Worm (Caenorhabditis elegans): ENCODE data around the gene Y38H8A.12.
"Not testable (repeated sequence)": the region's sequence is repeated elsewhere in the genome, so short reads cannot be mapped to it uniquely, and the experiment has no call there.

Y38H8A.12 gene

ce11 chrIV:13453509-13453908 lies 7.3 kb downstream of the Y38H8A.12 start:
- no peak for TF ChIP-seq snpc-4 (GFP tag; optimal IDR thresholded peaks at IDR 0.05)
- peak in 1 of 4 experiments; percentile 39 for TF ChIP-seq snpc-4 (tag; optimal IDR thresholded peaks at IDR 0.05)
- TF ChIP-seq D2030.7 (GFP tag; IDR thresholded peaks at IDR 0.05): no peak
- TF ChIP-seq ztf-18 (tag; optimal IDR thresholded peaks at IDR 0.05): peak; percentile 18
- peak; percentile 75 to 93 for TF ChIP-seq let-607 (tag; optimal IDR thresholded peaks at IDR 0.05)
- peak; percentile 88 for TF ChIP-seq mcd-1 (GFP tag; IDR thresholded peaks at IDR 0.05)
- no peak for TF ChIP-seq sea-2 (GFP tag; IDR thresholded peaks at IDR 0.05)
- no peak for TF ChIP-seq B0019.2 (GFP tag; conservative IDR thresholded peaks at IDR 0.05)
- no peak for TF ChIP-seq attf-3 (GFP tag; conservative IDR thresholded peaks at IDR 0.05)
- TF ChIP-seq hmg-20 (GFP tag; IDR thresholded peaks at IDR 0.05): no peak
- TF ChIP-seq hlh-12 (tag; optimal IDR thresholded peaks at IDR 0.05): no peak
- no peak for TF ChIP-seq unc-130 (GFP tag; optimal IDR thresholded peaks at IDR 0.05)

- no peak for TF ChIP-seq lsy-27 (tag; optimal IDR thresholded peaks at IDR 0.05; ENCODE audit: borderline replicate concordance, insufficient read depth)
- peak; percentile 42 for TF ChIP-seq F33H1.4 (GFP tag; IDR thresholded peaks at IDR 0.05)
- TF ChIP-seq hmg-20 (GFP tag; IDR thresholded peaks at IDR 0.05): no peak
- no peak for TF ChIP-seq egl-18 (GFP tag; IDR thresholded peaks at IDR 0.05)
- TF ChIP-seq ceh-100 (GFP tag; IDR thresholded peaks at IDR 0.05): no peak
- peak; percentile 84 for TF ChIP-seq aptf-2 (GFP tag; conservative IDR thresholded peaks at IDR 0.05)
- TF ChIP-seq lsl-1 (GFP tag; optimal IDR thresholded peaks at IDR 0.05): peak; percentile 59
- TF ChIP-seq dpl-1 (GFP tag; optimal IDR thresholded peaks at IDR 0.05): peak; percentile 30
- peak; percentile 71 for TF ChIP-seq madf-6 (GFP tag; IDR thresholded peaks at IDR 0.05)
- peak; percentile 32 for TF ChIP-seq him-1 (tag; optimal IDR thresholded peaks at IDR 0.05)
- TF ChIP-seq xnd-1 (tag; optimal IDR thresholded peaks at IDR 0.05): peak; percentile 67
- no peak for TF ChIP-seq snpc-4 (GFP tag; optimal IDR thresholded peaks at IDR 0.05)
- peak in 1 of 4 experiments; percentile 22 for TF ChIP-seq snpc-4 (tag; optimal IDR thresholded peaks at IDR 0.05)
- TF ChIP-seq attf-6 (GFP tag; IDR thresholded peaks at IDR 0.05): peak; percentile 33; the same call in 1 of the 2 replicates
- TF ChIP-seq efl-1 (GFP tag; optimal IDR thresholded peaks at IDR 0.05): peak; percentile 71
- TF ChIP-seq tlf-1 (GFP tag; optimal IDR thresholded peaks at IDR 0.05): peak; percentile 34
- TF ChIP-seq madf-8 (GFP tag; conservative IDR thresholded peaks at IDR 0.05): 0 out of 2 replicates have a peak, but pooled peaks have one; percentile 38
- TF ChIP-seq ceh-91 (GFP tag; IDR thresholded peaks at IDR 0.05): peak; percentile 32; the same call in 1 of the 2 replicates
- TF ChIP-seq lin-54 (GFP tag; optimal IDR thresholded peaks at IDR 0.05): peak; percentile 15
- TF ChIP-seq madf-10 (tag; optimal IDR thresholded peaks at IDR 0.05): no peak
Observed at ce11 chrIV:13450740-13451139, 10.0 kb downstream of the Y38H8A.12 start.

ce11 chrIV:13445275-13445674 lies 15.5 kb downstream of the Y38H8A.12 start, which contains the start of gene mam-3:
Gene mam-3 (minus strand): TSS chrIV:13445375.
- TF ChIP-seq C17E4.6 (GFP tag; IDR thresholded peaks at IDR 0.05): no peak
- TF ChIP-seq ceh-91 (GFP tag; IDR thresholded peaks at IDR 0.05): no peak
- no peak for TF ChIP-seq bed-1 (GFP tag; IDR thresholded peaks at IDR 0.05)
- TF ChIP-seq T26A5.8 (tag; optimal IDR thresholded peaks at IDR 0.05): no peak
- TF ChIP-seq snpc-4 (GFP tag; optimal IDR thresholded peaks at IDR 0.05): no peak
- TF ChIP-seq snpc-4 (tag; optimal IDR thresholded peaks at IDR 0.05): peak in 1 of 4 experiments; percentile 10
- no peak for TF ChIP-seq F22D6.2 (tag; optimal IDR thresholded peaks at IDR 0.05)
- no peak for TF ChIP-seq B0336.3 (GFP tag; IDR thresholded peaks at IDR 0.05)

ce11 chrIV:13443543-13443942 lies 17.2 kb downstream of the Y38H8A.12 start:
- peak; percentile 28 for TF ChIP-seq hmg-1.2 (GFP tag; IDR thresholded peaks at IDR 0.05)
- TF ChIP-seq snpc-4 (GFP tag; optimal IDR thresholded peaks at IDR 0.05): not testable (repeated sequence)
- TF ChIP-seq snpc-4 (tag; optimal IDR thresholded peaks at IDR 0.05): peak in 1 of 4 experiments; percentile 72
- TF ChIP-seq rpc-1 (optimal IDR thresholded peaks at IDR 0.05): peak; percentile 6
- peak; percentile 59 for TF ChIP-seq rpc-1 (tag; optimal IDR thresholded peaks at IDR 0.05)

All from whole organism, young adult.